Fruit fly (Drosophila melanogaster): ENCODE data around the gene FER.

Gene FER

dm6 chr3R:9341189-9342012 is 52.9 kb downstream of the FER start (continued):
- 0 out of 2 replicates have a peak, but pooled peaks have one; percentile 26 for TF ChIP-seq Taf1 (GFP tag; IDR thresholded peaks at IDR 0.05)
- peak; percentile 73 for TF ChIP-seq vfl (GFP tag; optimal IDR thresholded peaks at IDR 0.05)
- peak; percentile 48 for TF ChIP-seq CG5180 (GFP tag; optimal IDR thresholded peaks at IDR 0.05)
- peak; percentile 33 for TF ChIP-seq esg (GFP tag; conservative IDR thresholded peaks at IDR 0.05)
- TF ChIP-seq E2f2 (GFP tag; IDR thresholded peaks at IDR 0.05), result peak; percentile 35; the same call in 1 of the 2 replicates
- peak; percentile 40; the same call in 1 of the 3 replicates for TF ChIP-seq mld (GFP tag; IDR thresholded peaks at IDR 0.05; ENCODE audit: partially characterized antibody)
- TF ChIP-seq Ets65A (GFP tag), result peak; percentile 20
- TF ChIP-seq zfh1 (GFP tag; IDR thresholded peaks at IDR 0.05), result peak; percentile 65; the same call in 2 of the 3 replicates
- peak; percentile 55 for TF ChIP-seq CG31224 (GFP tag; IDR thresholded peaks at IDR 0.05)
- TF ChIP-seq NK7.1 (GFP tag; optimal IDR thresholded peaks at IDR 0.05), result peak; percentile 10
- no peak for TF ChIP-seq tll (GFP tag; optimal IDR thresholded peaks at IDR 0.05)
- peak; percentile 7 for TF ChIP-seq fu2 (GFP tag; optimal IDR thresholded peaks at IDR 0.05)
- TF ChIP-seq Antp (GFP tag; optimal IDR thresholded peaks at IDR 0.05), result peak; percentile 65
- no peak for TF ChIP-seq yki (optimal IDR thresholded peaks at IDR 0.05)
- TF ChIP-seq CkIIα-i1 (GFP tag; IDR thresholded peaks at IDR 0.05), result no peak
- peak; percentile 52 for TF ChIP-seq gsb-n (tag; optimal IDR thresholded peaks at IDR 0.05)
- TF ChIP-seq scrt (GFP tag; optimal IDR thresholded peaks at IDR 0.05), result peak; percentile 80
- peak; percentile 75 for TF ChIP-seq sqz (GFP tag; optimal IDR thresholded peaks at IDR 0.05)
- peak; percentile 91 for TF ChIP-seq Fer1 (GFP tag; optimal IDR thresholded peaks at IDR 0.05)
- peak; percentile 60 for TF ChIP-seq CG3065 (GFP tag; optimal IDR thresholded peaks at IDR 0.05)
- peak; percentile 66 for TF ChIP-seq Nf-YB (GFP tag; optimal IDR thresholded peaks at IDR 0.05)
- TF ChIP-seq CG2129 (GFP tag; IDR thresholded peaks at IDR 0.05; ENCODE audit: partially characterized antibody), result peak; percentile 93
- peak; percentile 60 for TF ChIP-seq CG12942 (GFP tag; optimal IDR thresholded peaks at IDR 0.05)
- peak; percentile 93 for TF ChIP-seq Med (GFP tag)
- TF ChIP-seq Hmr (GFP tag; optimal IDR thresholded peaks at IDR 0.05), result peak; percentile 86
- TF ChIP-seq CG6254 (GFP tag; optimal IDR thresholded peaks at IDR 0.05), result peak; percentile 56
- TF ChIP-seq CG13624 (GFP tag; optimal IDR thresholded peaks at IDR 0.05), result no peak
- no peak for TF ChIP-seq GATAe (GFP tag; conservative IDR thresholded peaks at IDR 0.05)
- no peak for TF ChIP-seq NC2β (GFP tag; optimal IDR thresholded peaks at IDR 0.05)
- no peak; the same call in 1 of the 2 replicates for TF ChIP-seq ham (GFP tag; IDR thresholded peaks at IDR 0.05)
- TF ChIP-seq gsb (GFP tag; IDR thresholded peaks at IDR 0.05), result no peak; the same call in 1 of the 2 replicates
- peak; percentile 53 for TF ChIP-seq CG33213 (GFP tag; optimal IDR thresholded peaks at IDR 0.05)
- no peak for TF ChIP-seq Sin3A (optimal IDR thresholded peaks at IDR 0.05)
- TF ChIP-seq wdn (GFP tag; IDR thresholded peaks at IDR 0.05), result peak; percentile 37; the same call in 1 of the 2 replicates
- peak; percentile 62 for TF ChIP-seq CG2202 (tag; optimal IDR thresholded peaks at IDR 0.05)
- no peak for TF ChIP-seq Optix (GFP tag; IDR thresholded peaks at IDR 0.05)
- peak; percentile 77 for TF ChIP-seq CG33557 (GFP tag; optimal IDR thresholded peaks at IDR 0.05)
- TF ChIP-seq twi (tag; optimal IDR thresholded peaks at IDR 0.05), result peak; percentile 65
- peak; percentile 61 for TF ChIP-seq dmrt11E (tag; optimal IDR thresholded peaks at IDR 0.05)
- peak; percentile 90 for TF ChIP-seq gem (tag; optimal IDR thresholded peaks at IDR 0.05)
- TF ChIP-seq Xbp1 (GFP tag; optimal IDR thresholded peaks at IDR 0.05), result peak; percentile 74
- no peak for TF ChIP-seq bigmax (GFP tag; optimal IDR thresholded peaks at IDR 0.05)
- peak; percentile 66 for TF ChIP-seq sd (tag; optimal IDR thresholded peaks at IDR 0.05)
- TF ChIP-seq sim (GFP tag; IDR thresholded peaks at IDR 0.05), result peak; percentile 33; the same call in 1 of the 2 replicates
- peak; percentile 80 for TF ChIP-seq CG10209 (GFP tag; optimal IDR thresholded peaks at IDR 0.05)
- TF ChIP-seq CG9797 (GFP tag; optimal IDR thresholded peaks at IDR 0.05), result peak; percentile 13
- peak; percentile 76 for TF ChIP-seq CG14710 (tag; optimal IDR thresholded peaks at IDR 0.05)
- no peak for TF ChIP-seq ftz-f1 (GFP tag; optimal IDR thresholded peaks at IDR 0.05)
- peak; percentile 86 for TF ChIP-seq Atf6 (GFP tag; IDR thresholded peaks at IDR 0.05)

Measured in whole organism, embryonic.